Worm (Caenorhabditis elegans): Measurements from ENCODE around the gene mrck-1.

Gene mrck-1

ce11 chrV:6243260-6243659 lies 23.8 kb downstream of the mrck-1 start (continued):
- TF ChIP-seq snpc-4 (GFP tag; optimal IDR thresholded peaks at IDR 0.05) (no peak), snpc-4 (tag; optimal IDR thresholded peaks at IDR 0.05) (peak in 1 of 4 experiments; percentile 2), sea-2 (GFP tag; IDR thresholded peaks at IDR 0.05) (no peak), lin-54 (GFP tag; optimal IDR thresholded peaks at IDR 0.05) (peak; percentile 17), ztf-18 (tag; optimal IDR thresholded peaks at IDR 0.05) (no peak), akir-1 (GFP tag; optimal IDR thresholded peaks at IDR 0.05) (no peak), ztf-3 (GFP tag; optimal IDR thresholded peaks at IDR 0.05) (no peak), lag-1 (GFP tag; IDR thresholded peaks at IDR 0.05) (no peak), aptf-2 (GFP tag; conservative IDR thresholded peaks at IDR 0.05) (no peak), chd-7 (tag; optimal IDR thresholded peaks at IDR 0.05) (peak; percentile 4), F39B2.1 (GFP tag; IDR thresholded peaks at IDR 0.05) (no peak), ceh-27 (GFP tag; optimal IDR thresholded peaks at IDR 0.05) (no peak), F37B4.10 (GFP tag; IDR thresholded peaks at IDR 0.05) (no peak), egl-44 (GFP tag; IDR thresholded peaks at IDR 0.05) (no peak), hmg-1.2 (GFP tag; IDR thresholded peaks at IDR 0.05) (0 out of 2 replicates have a peak, but pooled peaks have one; percentile 7), lin-40 (tag; optimal IDR thresholded peaks at IDR 0.05) (peak; percentile 13), nhr-80 (tag; optimal IDR thresholded peaks at IDR 0.05) (peak; percentile 93), tbp1 (GFP tag; optimal IDR thresholded peaks at IDR 0.05) (peak; percentile 7), aptf-3 (GFP tag; IDR thresholded peaks at IDR 0.05) (no peak), F52B5.7 (tag; optimal IDR thresholded peaks at IDR 0.05) (no peak), ama-1 (optimal IDR thresholded peaks at IDR 0.05) (no peak), ama-1 (GFP tag; optimal IDR thresholded peaks at IDR 0.05) (no peak), unc-62 (GFP tag; optimal IDR thresholded peaks at IDR 0.05) (no peak), ceh-100 (GFP tag; IDR thresholded peaks at IDR 0.05) (no peak), madf-6 (GFP tag; IDR thresholded peaks at IDR 0.05) (no peak), zim-3 (tag; optimal IDR thresholded peaks at IDR 0.05) (no peak), rcor-1 (GFP tag; IDR thresholded peaks at IDR 0.05) (no peak), cebp-1 (GFP tag; IDR thresholded peaks at IDR 0.05) (no peak), cebp-1 (tag; optimal IDR thresholded peaks at IDR 0.05) (peak; percentile 47), attf-6 (GFP tag; IDR thresholded peaks at IDR 0.05) (no peak), ztf-28 (GFP tag; IDR thresholded peaks at IDR 0.05) (no peak), nhr-120 (GFP tag; IDR thresholded peaks at IDR 0.05) (no peak), mxl-1 (tag; optimal IDR thresholded peaks at IDR 0.05) (no peak), ztf-26 (tag; optimal IDR thresholded peaks at IDR 0.05) (no peak), Y56A3A.18 (GFP tag; IDR thresholded peaks at IDR 0.05) (no peak), B0035.1 (tag; optimal IDR thresholded peaks at IDR 0.05) (no peak), dpl-1 (GFP tag; optimal IDR thresholded peaks at IDR 0.05) (no peak), ets-4 (GFP tag; optimal IDR thresholded peaks at IDR 0.05) (no peak), ceh-58 (GFP tag; IDR thresholded peaks at IDR 0.05) (no peak), bed-2 (GFP tag; IDR thresholded peaks at IDR 0.05) (no peak), F22D6.2 (tag; optimal IDR thresholded peaks at IDR 0.05) (no peak), madf-3 (GFP tag; IDR thresholded peaks at IDR 0.05) (no peak), dox-1 (GFP tag; IDR thresholded peaks at IDR 0.05) (peak; percentile 33; the same call in 1 of the 2 replicates)

ce11 chrV:6240735-6241134 lies 26.4 kb downstream of the mrck-1 start:
- TF ChIP-seq madf-8 (GFP tag; conservative IDR thresholded peaks at IDR 0.05) (no peak), B0019.2 (GFP tag; conservative IDR thresholded peaks at IDR 0.05) (no peak), ekl-4 (GFP tag; IDR thresholded peaks at IDR 0.05) (no peak), ccch-3 (GFP tag; optimal IDR thresholded peaks at IDR 0.05) (no peak), ceh-40 (GFP tag; IDR thresholded peaks at IDR 0.05) (no peak), F10E7.11 (tag; optimal IDR thresholded peaks at IDR 0.05) (no peak), F52B5.7 (tag; optimal IDR thresholded peaks at IDR 0.05) (no peak), attf-5 (GFP tag; optimal IDR thresholded peaks at IDR 0.05) (no peak), nhr-80 (tag; optimal IDR thresholded peaks at IDR 0.05) (peak; percentile 57), bed-2 (GFP tag; IDR thresholded peaks at IDR 0.05) (no peak), D2030.7 (GFP tag; IDR thresholded peaks at IDR 0.05) (no peak), dox-1 (GFP tag; IDR thresholded peaks at IDR 0.05) (no peak), hmg-1.2 (GFP tag; IDR thresholded peaks at IDR 0.05) (no peak), ztf-26 (tag; optimal IDR thresholded peaks at IDR 0.05) (peak; percentile 38), zfh-2 (GFP tag; conservative IDR thresholded peaks at IDR 0.05) (no peak), dpl-1 (GFP tag; optimal IDR thresholded peaks at IDR 0.05) (no peak), F55B11.4 (tag; optimal IDR thresholded peaks at IDR 0.05; ENCODE audit: borderline replicate concordance, insufficient read depth) (no peak)
